Fruit fly (Drosophila melanogaster): ENCODE data around the gene CapaR.

The CapaR gene

dm6 chr3L:21515823-21516715 lies 45.9 kb downstream of the CapaR start, which contains the start of the genes SAK and Cdk12 (continued):
- TF ChIP-seq CG15011 (GFP tag; optimal IDR thresholded peaks at IDR 0.05) (peak; percentile 68), so (GFP tag; IDR thresholded peaks at IDR 0.05) (peak; percentile 87), Six4 (GFP tag; optimal IDR thresholded peaks at IDR 0.05) (peak; percentile 80), h (optimal IDR thresholded peaks at IDR 0.05) (no peak), CG17361 (GFP tag; IDR thresholded peaks at IDR 0.05) (peak; percentile 95), abd-A (tag; optimal IDR thresholded peaks at IDR 0.05) (peak; percentile 77), stc (GFP tag; IDR thresholded peaks at IDR 0.05) (peak; percentile 73), sqz (GFP tag; optimal IDR thresholded peaks at IDR 0.05) (peak; percentile 76), CG9797 (GFP tag; optimal IDR thresholded peaks at IDR 0.05) (peak; percentile 37), Stat92E (GFP tag; optimal IDR thresholded peaks at IDR 0.05) (peak in 1 of 3 experiments; percentile 2), chm (GFP tag; IDR thresholded peaks at IDR 0.05) (peak; percentile 28), CG18619 (GFP tag; optimal IDR thresholded peaks at IDR 0.05) (peak; percentile 87), CG9609 (GFP tag; optimal IDR thresholded peaks at IDR 0.05) (peak; percentile 50), CG6813 (GFP tag; optimal IDR thresholded peaks at IDR 0.05) (peak; percentile 42), CG2120 (GFP tag; optimal IDR thresholded peaks at IDR 0.05) (peak; percentile 84), vfl (GFP tag; optimal IDR thresholded peaks at IDR 0.05) (peak; percentile 11), unpg (GFP tag; optimal IDR thresholded peaks at IDR 0.05) (peak; percentile 81), Hr51 (GFP tag; optimal IDR thresholded peaks at IDR 0.05) (peak; percentile 61 to 86), CG14667 (GFP tag; IDR thresholded peaks at IDR 0.05) (peak; percentile 80), CG1233 (GFP tag; optimal IDR thresholded peaks at IDR 0.05) (peak; percentile 83), Xrp1 (GFP tag; IDR thresholded peaks at IDR 0.05) (peak; percentile 77), CG12659 (GFP tag; optimal IDR thresholded peaks at IDR 0.05) (peak; percentile 91), Lpt (GFP tag; optimal IDR thresholded peaks at IDR 0.05) (no peak), Sry-δ (GFP tag; optimal IDR thresholded peaks at IDR 0.05) (peak; percentile 69), sob (GFP tag; IDR thresholded peaks at IDR 0.05) (peak; percentile 83), CG2202 (tag; optimal IDR thresholded peaks at IDR 0.05) (peak; percentile 63), jing (GFP tag; optimal IDR thresholded peaks at IDR 0.05) (peak; percentile 48), CG18262 (tag; optimal IDR thresholded peaks at IDR 0.05) (peak; percentile 89), CG6791 (GFP tag; IDR thresholded peaks at IDR 0.05; ENCODE audit: partially characterized antibody) (peak; percentile 39; the same call in 1 of the 3 replicates), CG2875 (GFP tag; optimal IDR thresholded peaks at IDR 0.05) (peak; percentile 63), sr (GFP tag; IDR thresholded peaks at IDR 0.05) (peak; percentile 5; the same call in 1 of the 3 replicates), TFAM (GFP tag; optimal IDR thresholded peaks at IDR 0.05) (no peak), Usf (GFP tag; optimal IDR thresholded peaks at IDR 0.05) (peak; percentile 78), disco-r (GFP tag; optimal IDR thresholded peaks at IDR 0.05) (peak; percentile 29), CG18599 (GFP tag; optimal IDR thresholded peaks at IDR 0.05) (peak; percentile 89), Dp (GFP tag; optimal IDR thresholded peaks at IDR 0.05) (peak; percentile 74), D19B (GFP tag; optimal IDR thresholded peaks at IDR 0.05) (peak; percentile 74), CG4360 (GFP tag; IDR thresholded peaks at IDR 0.05) (0 out of 2 replicates have a peak, but pooled peaks have one; percentile 43), ind (GFP tag; optimal IDR thresholded peaks at IDR 0.05) (peak; percentile 86), CG10979 (tag; optimal IDR thresholded peaks at IDR 0.05) (peak; percentile 80), gcm (GFP tag; optimal IDR thresholded peaks at IDR 0.05) (peak; percentile 76), Mrtf (GFP tag; IDR thresholded peaks at IDR 0.05) (peak; percentile 81), kay (GFP tag; optimal IDR thresholded peaks at IDR 0.05) (peak; percentile 83), CG31441 (GFP tag; IDR thresholded peaks at IDR 0.05) (peak; percentile 96), Pdp1 (GFP tag; optimal IDR thresholded peaks at IDR 0.05) (peak; percentile 76 to 80), YL-1 (GFP tag; optimal IDR thresholded peaks at IDR 0.05) (peak; percentile 69), knrl (GFP tag; IDR thresholded peaks at IDR 0.05; ENCODE audit: partially characterized antibody) (peak; percentile 64), ERR (GFP tag; optimal IDR thresholded peaks at IDR 0.05) (peak; percentile 30)

Measured in whole organism, embryonic.